Worm (Caenorhabditis elegans) whole organism, L3 larva: ENCODE results near the gene rcs-1.

Experiments
- daf-12 ChIP-seq: fragments of 150-350 bp; optimal IDR thresholded peaks from 2 replicates; lab custom pipeline; 2014; ENCODE audit warnings: missing biosample characterization, missing genetic modification reagents, missing genetic modification characterization
- eor-1 ChIP-seq, 2 experiments: fragments of 150-350 bp; optimal IDR thresholded peaks; 2 replicates each; lab custom pipeline; 2014 to 2018; ENCODE audit warnings: missing biosample characterization in 2 of 2, missing genetic modification characterization in 2 of 2
- lin-15B ChIP-seq: fragments of 150-350 bp; optimal IDR thresholded peaks from 2 replicates; lab custom pipeline; 2014; ENCODE audit warnings: missing biosample characterization, missing genetic modification characterization
- nhr-67 ChIP-seq: fragments of 150-350 bp; optimal IDR thresholded peaks from 2 replicates; lab custom pipeline; 2014; ENCODE audit warnings: missing biosample characterization, missing genetic modification characterization
- nhr-76 ChIP-seq: fragments of 150-350 bp; sonication (generic microtip); optimal IDR thresholded peaks from 5 replicates; lab custom pipeline; 2014; ENCODE audit warnings: missing biosample characterization, missing genetic modification characterization
- pqm-1 ChIP-seq: fragments of 150-350 bp; optimal IDR thresholded peaks from 2 replicates; lab custom pipeline; 2017; ENCODE audit warnings: missing biosample characterization, missing genetic modification characterization, inconsistent platforms
- sea-2 ChIP-seq: fragments of 150-350 bp; sonication (generic microtip); optimal IDR thresholded peaks from 4 replicates; lab custom pipeline; 2014; ENCODE audit warnings: missing biosample characterization, missing genetic modification reagents, missing genetic modification characterization
- skn-1 ChIP-seq: fragments of 150-350 bp; optimal IDR thresholded peaks from 2 replicates; lab custom pipeline; 2014; ENCODE audit warnings: missing biosample characterization, missing genetic modification characterization
- snpc-4 ChIP-seq: fragments of 150-350 bp; optimal IDR thresholded peaks from 2 replicates; lab custom pipeline; 2014; ENCODE audit warnings: missing biosample characterization, missing genetic modification characterization
- tbx-2 ChIP-seq: sonication (generic microtip); optimal IDR thresholded peaks from 2 replicates; lab custom pipeline; 2016; ENCODE audit warnings: mild to moderate bottlenecking, missing genetic modification characterization, missing compliant biosample characterization
- unc-62 ChIP-seq: fragments of 150-350 bp; sonication (generic microtip); optimal IDR thresholded peaks from 4 replicates; lab custom pipeline; 2014; ENCODE audit warnings: missing biosample characterization, missing genetic modification reagents, missing genetic modification characterization

Gene rcs-1

ce11 chrX:8778558-8778957, 49.8 kb downstream of the rcs-1 start, which contains the start of gene ZK721.4:
Gene ZK721.4 (plus strand): TSS chrX:8778858.
- TF ChIP-seq snpc-4 (tag; lab: Kevin White, UChicago), result no peak
- TF ChIP-seq nhr-76, result no peak
- TF ChIP-seq lin-15B (tag; lab: Kevin White, UChicago), result no peak
- TF ChIP-seq sea-2 (GFP tag; lab: Kevin White, UChicago), result no peak
- TF ChIP-seq nhr-67 (tag; lab: Kevin White, UChicago), result no peak
- TF ChIP-seq pqm-1, result no peak
- TF ChIP-seq tbx-2 (tag; lab: Kevin White, UChicago), result no peak
- no peak for TF ChIP-seq unc-62 (GFP tag; lab: Kevin White, UChicago)
- no peak for TF ChIP-seq daf-12
- TF ChIP-seq eor-1 (tag; optimal IDR thresholded peaks at IDR 0.05; lab: Kevin White, UChicago), result no peak
- no peak for TF ChIP-seq skn-1 (tag; lab: Kevin White, UChicago)
